Worm (Caenorhabditis elegans) whole organism, L1 larva: Measurements from ENCODE around the gene F22B5.10.

Experiments used
- F16B12.6 ChIP-seq: fragments of 150-350 bp; optimal IDR thresholded peaks from 2 replicates; lab custom pipeline; 2014; ENCODE audit warnings: missing biosample characterization, missing genetic modification characterization
- Y116A8C.19 ChIP-seq: sonication (generic microtip); optimal IDR thresholded peaks from 2 replicates; lab custom pipeline; 2016; ENCODE audit warnings: missing compliant biosample characterization, missing genetic modification characterization, borderline replicate concordance
- aha-1 ChIP-seq: fragments of 150-350 bp; optimal IDR thresholded peaks from 2 replicates; lab custom pipeline; 2014; ENCODE audit warnings: missing biosample characterization, missing genetic modification characterization
- blmp-1 ChIP-seq: fragments of 150-350 bp; optimal IDR thresholded peaks from 2 replicates; lab custom pipeline; 2014; ENCODE audit warnings: missing biosample characterization, missing genetic modification characterization
- ceh-82 ChIP-seq, 3 experiments: fragments of 150-350 bp in 1 of 3; sonication (generic microtip) in 2 of 3; optimal IDR thresholded peaks; 2 replicates each; lab custom pipeline; 2014 to 2017; ENCODE audit warnings: missing biosample characterization in 3 of 3, missing genetic modification characterization in 3 of 3
- ceh-88 ChIP-seq: fragments of 200-800 bp; sonication (Bioruptor generic); IDR thresholded peaks from 2 replicates; pipeline ENCODE4 v1.3.6; 2022; ENCODE audit warnings: missing genetic modification characterization, missing compliant biosample characterization
- ceh-90 ChIP-seq: sonication (generic microtip); optimal IDR thresholded peaks from 2 replicates; lab custom pipeline; 2016; ENCODE audit warnings: missing genetic modification characterization, missing compliant biosample characterization
- dsc-1 ChIP-seq: sonication (generic microtip); optimal IDR thresholded peaks from 2 replicates; lab custom pipeline; 2016; ENCODE audit warnings: mild to moderate bottlenecking, missing genetic modification characterization, missing compliant biosample characterization
- efl-1 ChIP-seq, 4 experiments: fragments of 150-350 bp; optimal IDR thresholded peaks in 3 of 4; peaks in 1 of 4; 1 replicate in 1 of 4; 2 replicates in 3 of 4; lab custom pipeline; 2014; ENCODE audit warnings: missing biosample characterization in 2 of 4, missing genetic modification characterization in 2 of 4, missing genetic modification reagents in 2 of 4
- egl-13 ChIP-seq: sonication (generic microtip); optimal IDR thresholded peaks from 2 replicates; lab custom pipeline; 2016; ENCODE audit warnings: missing genotype, missing genetic modification reagents, missing genetic modification characterization, missing compliant biosample characterization
- elt-2 ChIP-seq: sonication (generic microtip); optimal IDR thresholded peaks from 2 replicates; lab custom pipeline; 2016; ENCODE audit warnings: missing genetic modification characterization, mild to moderate bottlenecking, inconsistent platforms, missing compliant biosample characterization, missing genetic modification reagents
- elt-3 ChIP-seq, 6 experiments: fragments of 150-350 bp in 1 of 6; sonication (generic microtip); optimal IDR thresholded peaks; 2 replicates each; lab custom pipeline; 2017 to 2018; ENCODE audit warnings: missing biosample characterization in 6 of 6, missing genetic modification characterization in 6 of 6, inconsistent platforms in 1 of 6
- fkh-10 ChIP-seq: sonication (generic microtip); optimal IDR thresholded peaks from 2 replicates; lab custom pipeline; 2017; ENCODE audit warnings: missing biosample characterization, missing genetic modification reagents, missing genetic modification characterization
- fkh-8 ChIP-seq: sonication (generic microtip); optimal IDR thresholded peaks from 2 replicates; lab custom pipeline; 2016; ENCODE audit warnings: mild to moderate bottlenecking, missing genetic modification characterization, missing compliant biosample characterization
- grh-1 ChIP-seq: fragments of 200-800 bp; sonication (Bioruptor generic); IDR thresholded peaks from 2 replicates; pipeline ENCODE4 v1.3.6; 2022; ENCODE audit warnings: missing genetic modification reagents, missing genetic modification characterization, missing compliant biosample characterization
- irx-1 ChIP-seq: sonication (generic microtip); optimal IDR thresholded peaks from 2 replicates; lab custom pipeline; 2016; ENCODE audit warnings: missing genetic modification characterization, missing compliant biosample characterization
- lin-14 ChIP-seq: fragments of 200-800 bp; sonication (Bioruptor generic); optimal IDR thresholded peaks from 2 replicates; lab custom pipeline; 2018; ENCODE audit warnings: mild to moderate bottlenecking, missing genetic modification characterization, moderate library complexity, missing compliant biosample characterization
- lin-15B ChIP-seq: fragments of 150-350 bp; sonication (generic microtip); optimal IDR thresholded peaks from 3 replicates; lab custom pipeline; 2014; ENCODE audit warnings: missing biosample characterization, missing genetic modification characterization
- lin-35 ChIP-seq, 2 experiments: fragments of 150-350 bp; optimal IDR thresholded peaks; 2 replicates each; lab custom pipeline; 2014; ENCODE audit warnings: missing biosample characterization in 2 of 2, missing genetic modification characterization in 2 of 2, missing genetic modification reagents in 2 of 2
- lir-3 ChIP-seq: sonication (generic microtip); optimal IDR thresholded peaks from 2 replicates; lab custom pipeline; 2016; ENCODE audit warnings: mild to moderate bottlenecking, missing genetic modification characterization, moderate library complexity, missing compliant biosample characterization; ENCODE audit not compliant: poor library complexity
- mdl-1 ChIP-seq, 2 experiments: fragments of 150-350 bp; optimal IDR thresholded peaks; 2 replicates each; lab custom pipeline; 2014 to 2017; ENCODE audit warnings: missing biosample characterization in 2 of 2, missing genetic modification characterization in 2 of 2, inconsistent platforms in 1 of 2
- mef-2 ChIP-seq: fragments of 150-350 bp; optimal IDR thresholded peaks from 2 replicates; lab custom pipeline; 2014; ENCODE audit warnings: missing biosample characterization, missing genetic modification characterization
- mep-1 ChIP-seq: fragments of 150-350 bp; optimal IDR thresholded peaks from 2 replicates; lab custom pipeline; 2014; ENCODE audit warnings: missing biosample characterization, missing genetic modification characterization
- nhr-12 ChIP-seq: sonication (generic microtip); optimal IDR thresholded peaks from 2 replicates; lab custom pipeline; 2017; ENCODE audit warnings: missing biosample characterization, missing genetic modification characterization
- nhr-19 ChIP-seq: fragments of 200-800 bp; sonication (Bioruptor generic); conservative IDR thresholded peaks from 2 replicates; pipeline ENCODE4 v1.3.6; 2022; ENCODE audit warnings: missing genetic modification characterization, missing compliant biosample characterization
- nhr-20 ChIP-seq: sonication (generic microtip); optimal IDR thresholded peaks from 2 replicates; lab custom pipeline; 2016; ENCODE audit warnings: mild to moderate bottlenecking, missing genetic modification characterization, missing compliant biosample characterization
- nhr-71 ChIP-seq: sonication (generic microtip); optimal IDR thresholded peaks from 2 replicates; lab custom pipeline; 2016; ENCODE audit warnings: mild to moderate bottlenecking, missing genetic modification characterization, moderate library complexity, missing compliant biosample characterization
- nhr-77 ChIP-seq: fragments of 150-350 bp; optimal IDR thresholded peaks from 2 replicates; lab custom pipeline; 2014; ENCODE audit warnings: missing biosample characterization, missing genetic modification characterization
- nhr-85 ChIP-seq: sonication (generic microtip); peaks from one replicate; lab custom pipeline; 2016; ENCODE audit warnings: missing genetic modification characterization, inconsistent platforms, missing compliant biosample characterization
- pag-3 ChIP-seq: sonication (generic microtip); optimal IDR thresholded peaks from 2 replicates; lab custom pipeline; 2017; ENCODE audit warnings: missing genetic modification characterization, mild to moderate bottlenecking, missing compliant biosample characterization, antibody characterized with exemption, borderline replicate concordance; ENCODE audit not compliant: insufficient read depth
- pqm-1 ChIP-seq: sonication (generic microtip); optimal IDR thresholded peaks from 3 replicates; lab custom pipeline; 2017; ENCODE audit warnings: missing biosample characterization, missing genetic modification characterization
- snpc-4 ChIP-seq: fragments of 150-350 bp; optimal IDR thresholded peaks from 2 replicates; lab custom pipeline; 2014; ENCODE audit warnings: missing biosample characterization, missing genetic modification characterization
- snu-23 ChIP-seq: sonication (generic microtip); optimal IDR thresholded peaks from 2 replicates; lab custom pipeline; 2016; ENCODE audit warnings: missing genetic modification characterization, missing compliant biosample characterization
- sox-4 ChIP-seq: sonication (generic microtip); optimal IDR thresholded peaks from 2 replicates; lab custom pipeline; 2016; ENCODE audit warnings: missing genetic modification characterization, missing compliant biosample characterization
- unc-30 ChIP-seq: sonication (generic microtip); optimal IDR thresholded peaks from 2 replicates; lab custom pipeline; 2017; ENCODE audit warnings: missing biosample characterization, missing genetic modification characterization
- unc-62 ChIP-seq: fragments of 150-350 bp; optimal IDR thresholded peaks from 2 replicates; lab custom pipeline; 2014; ENCODE audit warnings: missing biosample characterization, missing genetic modification reagents, missing genetic modification characterization
- unc-86 ChIP-seq: sonication (generic microtip); optimal IDR thresholded peaks from 2 replicates; lab custom pipeline; 2016; ENCODE audit warnings: missing genetic modification characterization, missing compliant biosample characterization
- unc-98 ChIP-seq: fragments of 200-800 bp; sonication (Bioruptor generic); IDR thresholded peaks from 2 replicates; pipeline ENCODE4 v1.3.6; 2022; ENCODE audit warnings: missing genetic modification characterization, missing compliant biosample characterization
- vab-15 ChIP-seq: sonication (generic microtip); optimal IDR thresholded peaks from 2 replicates; lab custom pipeline; 2017; ENCODE audit warnings: missing genotype, mild to moderate bottlenecking, missing genetic modification characterization, missing compliant biosample characterization

Gene F22B5.10

ce11 chrII:8449660-8450118, 17.3 kb upstream of the F22B5.10 start, which contains the start of gene F22B5.4:
Gene F22B5.4 (plus strand): TSS chrII:8449710.
- TF ChIP-seq ceh-88 (no peak), fkh-10 (no peak), ceh-90 (tag; lab: Kevin White, UChicago) (no peak), nhr-85 (tag; lab: Kevin White, UChicago) (no peak), F16B12.6 (no peak), egl-13 (tag; lab: Kevin White, UChicago) (no peak), nhr-20 (peak; percentile 43), lin-15B (no peak), vab-15 (tag; lab: Kevin White, UChicago) (no peak), elt-2 (tag; lab: Kevin White, UChicago) (peak; percentile 11), lin-35 (GFP tag; optimal IDR thresholded peaks at IDR 0.05; lab: Kevin White, UChicago) (peak in 1 of 2 experiments; percentile 26), unc-62 (no peak), nhr-77 (tag; lab: Kevin White, UChicago) (no peak), lir-3 (tag; lab: Kevin White, UChicago) (no peak), pqm-1 (no peak), nhr-71 (tag; lab: Kevin White, UChicago) (no peak), unc-98 (GFP tag; lab: Robert Waterston, UW) (no peak), dsc-1 (tag; lab: Kevin White, UChicago) (no peak), nhr-12 (tag; lab: Kevin White, UChicago) (no peak), unc-30 (tag; lab: Kevin White, UChicago) (no peak), unc-86 (tag; lab: Kevin White, UChicago) (no peak), snpc-4 (tag; lab: Kevin White, UChicago) (no peak)

DNA sequence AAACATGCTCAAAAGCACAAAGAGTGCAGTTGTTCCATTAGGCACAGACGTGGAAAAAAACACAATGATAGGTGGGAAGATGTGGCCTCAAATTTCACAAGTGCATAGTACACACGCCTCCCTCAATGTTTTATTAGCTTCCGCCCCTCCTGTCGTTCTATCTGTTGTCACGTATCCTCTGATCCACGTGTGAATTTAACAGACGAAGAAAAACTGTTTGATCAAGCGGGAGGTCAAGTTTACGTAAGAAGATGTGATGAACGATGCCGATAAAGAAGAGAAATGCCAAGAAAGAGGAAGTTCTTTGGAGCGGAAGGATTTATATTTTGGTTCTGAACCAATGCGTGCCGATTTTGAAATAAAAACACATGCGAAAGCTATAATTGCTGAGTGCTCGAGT, 16.2 kb upstream of the F22B5.10 start:
- TF ChIP-seq lin-14 (GFP tag; lab: Kevin White, UChicago) (peak; percentile 61), elt-3 (tag; optimal IDR thresholded peaks at IDR 0.05; lab: Kevin White, UChicago) (peak in 2 of 6 experiments; percentile 15 to 70), nhr-85 (tag; lab: Kevin White, UChicago) (peak; percentile 73), mdl-1 (tag; optimal IDR thresholded peaks at IDR 0.05; lab: Kevin White, UChicago) (peak in 1 of 2 experiments; percentile 31), snu-23 (GFP tag; lab: Kevin White, UChicago) (peak; percentile 8), nhr-20 (peak; percentile 48), sox-4 (tag; lab: Kevin White, UChicago) (no peak), nhr-19 (GFP tag; lab: Robert Waterston, UW) (peak; percentile 40; the same call in 1 of the 2 replicates), blmp-1 (peak; percentile 74), pag-3 (no peak), ceh-82 (tag; optimal IDR thresholded peaks at IDR 0.05; lab: Kevin White, UChicago) (no peak), lir-3 (tag; lab: Kevin White, UChicago) (no peak), nhr-71 (tag; lab: Kevin White, UChicago) (peak; percentile 33)

DNA sequence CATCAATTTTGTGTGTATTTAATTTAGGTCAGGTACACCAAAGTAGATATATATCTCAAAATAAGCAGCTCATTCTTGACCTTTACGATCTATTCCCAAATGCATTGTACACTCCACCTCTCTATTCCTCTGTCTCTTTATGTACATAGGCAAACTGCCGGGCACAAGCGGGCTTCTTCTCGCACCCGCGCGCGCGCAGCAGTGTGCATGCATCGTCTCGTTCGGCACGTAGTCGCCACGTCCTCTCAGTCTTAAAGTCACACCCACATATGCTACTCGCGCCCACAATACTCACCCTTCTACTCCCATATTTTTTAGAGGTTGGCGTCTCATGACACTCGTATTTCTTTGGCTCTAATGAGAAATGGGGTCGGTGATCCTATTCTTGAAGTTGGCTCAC, 15.5 kb upstream of the F22B5.10 start:
- TF ChIP-seq aha-1 (tag; lab: Kevin White, UChicago) (peak; percentile 31), fkh-8 (tag; lab: Kevin White, UChicago) (peak; percentile 57), lin-14 (GFP tag; lab: Kevin White, UChicago) (peak; percentile 55), irx-1 (no peak)

- TF ChIP-seq unc-30 (tag; lab: Kevin White, UChicago) (no peak), mep-1 (tag; lab: Kevin White, UChicago) (no peak)
These were observed 12.5 kb upstream of the F22B5.10 start, which contains the start of gene F22B5.5 for ce11 chrII:8454513-8454912. Gene F22B5.5 (minus strand): TSS chrII:8454613.

- TF ChIP-seq grh-1 (no peak), Y116A8C.19 (tag; lab: Kevin White, UChicago) (no peak), efl-1 (optimal IDR thresholded peaks at IDR 0.05; lab: Kevin White, UChicago) (no peak), efl-1 (GFP tag; optimal IDR thresholded peaks at IDR 0.05 in 1 of 2; lab: Kevin White, UChicago) (peak in 1 of 2 experiments; percentile 73), fkh-8 (tag; lab: Kevin White, UChicago) (no peak), mef-2 (tag; lab: Kevin White, UChicago) (no peak)
These were observed 10.9 kb upstream of the F22B5.10 start, which contains the start of gene F22B5.6 for ce11 chrII:8456094-8456493. Gene F22B5.6 (minus strand): TSS chrII:8456194.
